Worm (Caenorhabditis elegans) whole organism, L3 larva: ENCODE data around the gene W09D10.4.

Experiments
- R02D3.7 ChIP-seq: fragments of 150-350 bp; optimal IDR thresholded peaks from 2 replicates; lab custom pipeline; 2014; ENCODE audit warnings: missing biosample characterization, missing genetic modification characterization
- ZK546.5 ChIP-seq: sonication (generic microtip); optimal IDR thresholded peaks from 2 replicates; lab custom pipeline; 2017; ENCODE audit warnings: missing biosample characterization, missing genetic modification characterization
- ama-1 ChIP-seq: fragments of 150-350 bp; optimal IDR thresholded peaks from 2 replicates; lab custom pipeline; 2018
- ceh-16 ChIP-seq: sonication (generic microtip); optimal IDR thresholded peaks from 2 replicates; lab custom pipeline; 2017; ENCODE audit warnings: missing biosample characterization, missing genetic modification characterization
- ceh-82 ChIP-seq: fragments of 150-350 bp; optimal IDR thresholded peaks from 2 replicates; lab custom pipeline; 2014; ENCODE audit warnings: missing biosample characterization, missing genetic modification characterization
- daf-12 ChIP-seq: fragments of 150-350 bp; optimal IDR thresholded peaks from 2 replicates; lab custom pipeline; 2014; ENCODE audit warnings: missing biosample characterization, missing genetic modification reagents, missing genetic modification characterization
- egl-27 ChIP-seq: sonication (generic microtip); optimal IDR thresholded peaks from 4 replicates; lab custom pipeline; 2017; ENCODE audit warnings: missing biosample characterization, missing genetic modification reagents, missing genetic modification characterization
- fkh-10 ChIP-seq: sonication (generic microtip); optimal IDR thresholded peaks from 2 replicates; lab custom pipeline; 2017; ENCODE audit warnings: missing biosample characterization, missing genetic modification reagents, missing genetic modification characterization
- hmg-11 ChIP-seq: sonication (generic microtip); optimal IDR thresholded peaks from 2 replicates; lab custom pipeline; 2016; ENCODE audit warnings: missing genetic modification characterization, missing compliant biosample characterization
- jun-1 ChIP-seq: fragments of 150-350 bp; optimal IDR thresholded peaks from 2 replicates; lab custom pipeline; 2014; ENCODE audit warnings: missing biosample characterization, missing genetic modification reagents, missing genetic modification characterization
- lin-15B ChIP-seq: fragments of 150-350 bp; optimal IDR thresholded peaks from 2 replicates; lab custom pipeline; 2014; ENCODE audit warnings: missing biosample characterization, missing genetic modification characterization
- lin-39 ChIP-seq: fragments of 150-350 bp; optimal IDR thresholded peaks from 2 replicates; lab custom pipeline; 2018; ENCODE audit warnings: missing biosample characterization, missing genetic modification reagents, missing genetic modification characterization
- mml-1 ChIP-seq: fragments of 150-350 bp; sonication (generic microtip); optimal IDR thresholded peaks from 3 replicates; lab custom pipeline; 2014; ENCODE audit warnings: missing biosample characterization, missing genetic modification characterization
- nfya-1 ChIP-seq: sonication (generic microtip); optimal IDR thresholded peaks from 2 replicates; lab custom pipeline; 2017; ENCODE audit warnings: missing genetic modification characterization, mild to moderate bottlenecking, missing compliant biosample characterization, antibody characterized with exemption, moderate library complexity; ENCODE audit not compliant: insufficient read depth
- nhr-11 ChIP-seq: fragments of 150-350 bp; optimal IDR thresholded peaks from 2 replicates; lab custom pipeline; 2014; ENCODE audit warnings: missing biosample characterization, missing genetic modification characterization
- nhr-12 ChIP-seq: fragments of 150-350 bp; optimal IDR thresholded peaks from 2 replicates; lab custom pipeline; 2014; ENCODE audit warnings: missing biosample characterization, missing genetic modification characterization
- nhr-237 ChIP-seq: fragments of 150-350 bp; optimal IDR thresholded peaks from 2 replicates; lab custom pipeline; 2014; ENCODE audit warnings: missing biosample characterization, missing genetic modification characterization
- nhr-28 ChIP-seq: fragments of 150-350 bp; optimal IDR thresholded peaks from 2 replicates; lab custom pipeline; 2014; ENCODE audit warnings: missing biosample characterization, missing genetic modification characterization
- nhr-43 ChIP-seq: sonication (generic microtip); optimal IDR thresholded peaks from 2 replicates; lab custom pipeline; 2016; ENCODE audit warnings: mild to moderate bottlenecking, missing genetic modification characterization, missing compliant biosample characterization; ENCODE audit not compliant: poor library complexity, severe bottlenecking
- nhr-67 ChIP-seq: fragments of 150-350 bp; optimal IDR thresholded peaks from 2 replicates; lab custom pipeline; 2014; ENCODE audit warnings: missing biosample characterization, missing genetic modification characterization
- nhr-76 ChIP-seq: fragments of 150-350 bp; sonication (generic microtip); optimal IDR thresholded peaks from 5 replicates; lab custom pipeline; 2014; ENCODE audit warnings: missing biosample characterization, missing genetic modification characterization
- nhr-77 ChIP-seq: fragments of 150-350 bp; optimal IDR thresholded peaks from 2 replicates; lab custom pipeline; 2014; ENCODE audit warnings: missing biosample characterization, missing genetic modification characterization
- pha-4 ChIP-seq: fragments of 150-350 bp; optimal IDR thresholded peaks from 2 replicates; lab custom pipeline; 2014; ENCODE audit warnings: missing biosample characterization, missing genetic modification reagents, missing genetic modification characterization
- skn-1 ChIP-seq: fragments of 150-350 bp; optimal IDR thresholded peaks from 2 replicates; lab custom pipeline; 2014; ENCODE audit warnings: missing biosample characterization, missing genetic modification characterization
- snpc-4 ChIP-seq: fragments of 150-350 bp; optimal IDR thresholded peaks from 2 replicates; lab custom pipeline; 2014; ENCODE audit warnings: missing biosample characterization, missing genetic modification characterization
- unc-39 ChIP-seq: sonication (generic microtip); optimal IDR thresholded peaks from 4 replicates; lab custom pipeline; 2017; ENCODE audit warnings: missing biosample characterization, missing genetic modification characterization
- unc-62 ChIP-seq: fragments of 150-350 bp; sonication (generic microtip); optimal IDR thresholded peaks from 4 replicates; lab custom pipeline; 2014; ENCODE audit warnings: missing biosample characterization, missing genetic modification reagents, missing genetic modification characterization
- zag-1 ChIP-seq: fragments of 150-350 bp; optimal IDR thresholded peaks from 2 replicates; lab custom pipeline; 2014; ENCODE audit warnings: missing biosample characterization, missing genetic modification characterization
- ztf-4 ChIP-seq: fragments of 150-350 bp; optimal IDR thresholded peaks from 2 replicates; lab custom pipeline; 2014; ENCODE audit warnings: missing biosample characterization, missing genetic modification characterization

Gene W09D10.4

ce11 chrIII:10678971-10679370 lies 37.0 kb downstream of the W09D10.4 start, which contains the start of gene Y39A1A.16:
Gene Y39A1A.16 (plus strand): TSS chrIII:10679271.
- TF ChIP-seq fkh-10 (GFP tag; lab: Kevin White, UChicago), result no peak
- TF ChIP-seq lin-39 (tag; lab: Kevin White, UChicago), result no peak
- no peak for TF ChIP-seq nhr-237 (tag; lab: Kevin White, UChicago)
- TF ChIP-seq ceh-16, result no peak
- no peak for TF ChIP-seq nfya-1 (tag; lab: Kevin White, UChicago)
- no peak for TF ChIP-seq pha-4 (tag; lab: Kevin White, UChicago)
- no peak for TF ChIP-seq hmg-11 (tag; lab: Kevin White, UChicago)
- TF ChIP-seq unc-62 (GFP tag; lab: Kevin White, UChicago), result no peak
- TF ChIP-seq nhr-43 (tag; lab: Kevin White, UChicago), result no peak
- TF ChIP-seq jun-1, result no peak
- TF ChIP-seq lin-15B (tag; lab: Kevin White, UChicago), result no peak
- no peak for TF ChIP-seq daf-12 (tag; lab: Kevin White, UChicago)
- TF ChIP-seq nhr-76, result no peak
- no peak for TF ChIP-seq ceh-82
- no peak for TF ChIP-seq unc-39 (tag; lab: Kevin White, UChicago)
- TF ChIP-seq nhr-12 (tag; lab: Kevin White, UChicago), result no peak
- no peak for TF ChIP-seq skn-1 (tag; lab: Kevin White, UChicago)
- TF ChIP-seq R02D3.7 (tag; lab: Kevin White, UChicago), result no peak

- TF ChIP-seq R02D3.7 (tag; lab: Kevin White, UChicago) (no peak), zag-1 (tag; lab: Kevin White, UChicago) (no peak), pha-4 (tag; lab: Kevin White, UChicago) (no peak), nhr-28 (tag; lab: Kevin White, UChicago) (no peak), egl-27 (tag; lab: Kevin White, UChicago) (no peak), mml-1 (tag; lab: Kevin White, UChicago) (no peak), snpc-4 (no peak), ZK546.5 (tag; lab: Kevin White, UChicago) (no peak), ceh-82 (no peak), nhr-77 (tag; lab: Kevin White, UChicago) (no peak), ztf-4 (tag; lab: Kevin White, UChicago) (no peak), nhr-67 (tag; lab: Kevin White, UChicago) (no peak), daf-12 (tag; lab: Kevin White, UChicago) (no peak), nhr-12 (tag; lab: Kevin White, UChicago) (no peak)
- TF ChIP-seq, all 47 proteins: peak for 0
These were observed 44.1 kb downstream of the W09D10.4 start for ce11 chrIII:10671894-10672293.

ce11 chrIII:10666640-10667039 lies 49.4 kb downstream of the W09D10.4 start:
- TF ChIP-seq daf-12 (tag; lab: Kevin White, UChicago), result no peak
- no peak for TF ChIP-seq ama-1
- no peak for TF ChIP-seq nhr-77 (tag; lab: Kevin White, UChicago)
- TF ChIP-seq ztf-4 (tag; lab: Kevin White, UChicago), result no peak
- no peak for TF ChIP-seq ceh-16
- no peak for TF ChIP-seq nhr-11 (tag; lab: Kevin White, UChicago)
- TF ChIP-seq lin-15B (tag; lab: Kevin White, UChicago), result no peak
- no peak for TF ChIP-seq skn-1 (tag; lab: Kevin White, UChicago)
